Fruit fly (Drosophila melanogaster): Measurements from ENCODE around the gene cmb.
A peak's percentile ranks its signal among the peaks of the same experiment; 100 is the strongest.

DNA sequence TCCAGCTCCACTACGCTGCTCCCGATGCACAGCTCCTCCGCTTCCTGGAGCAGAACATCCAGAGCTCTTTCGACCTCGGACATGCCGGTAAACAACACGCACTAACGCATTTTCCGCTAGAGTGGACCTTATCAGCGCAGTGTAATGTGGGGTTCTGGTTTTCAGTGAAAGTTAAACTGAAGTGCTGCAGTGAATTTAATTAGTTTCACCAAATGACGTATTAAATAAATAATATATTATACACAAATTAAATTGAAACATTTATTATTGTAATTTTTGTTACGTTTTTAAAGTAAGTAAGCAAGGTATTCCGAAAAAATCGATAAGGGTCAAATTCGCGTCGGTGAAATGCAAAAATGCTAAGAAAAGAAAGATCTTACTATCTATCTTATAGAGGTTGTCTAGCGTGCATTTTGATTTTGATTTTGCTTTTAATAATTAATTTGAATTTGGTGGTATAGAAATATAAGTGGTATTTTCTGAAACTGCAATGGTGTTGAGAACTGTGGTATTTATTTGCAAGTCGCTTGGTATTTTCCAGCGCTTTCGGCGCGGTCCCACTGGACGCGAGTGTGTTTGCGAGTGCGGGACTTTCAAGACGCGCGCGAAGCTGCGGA, 7.9 kb downstream of the cmb start, which contains the start of the genes JMJD7 and CG10738:
- peak; percentile 85 for TF ChIP-seq CG4496 (GFP tag; IDR thresholded peaks at IDR 0.05)
- peak; percentile 81 for TF ChIP-seq Ets98B (GFP tag; IDR thresholded peaks at IDR 0.05)
- peak; percentile 79 for TF ChIP-seq CG12605 (GFP tag; IDR thresholded peaks at IDR 0.05)

All from whole organism, pupa.